Fruit fly (Drosophila melanogaster) whole organism, wandering third instar larva: ENCODE data around the gene Exn.

Experiments used
- CG32264 ChIP-seq: fragments of 200-800 bp; sonication (Bioruptor generic); optimal IDR thresholded peaks from 2 replicates; lab custom pipeline; 2016; ENCODE audit warnings: missing biosample characterization, missing genetic modification characterization
- Dfd ChIP-seq: fragments of >200 bp; optimal IDR thresholded peaks from 2 replicates; lab custom pipeline; 2017; ENCODE audit warnings: missing biosample characterization, missing genetic modification characterization
- Hr83 ChIP-seq: fragments of 200-300 bp; sonication (Bioruptor generic); optimal IDR thresholded peaks from 2 replicates; lab custom pipeline; 2016; ENCODE audit warnings: missing biosample characterization, mild to moderate bottlenecking, missing genetic modification characterization, moderate library complexity; ENCODE audit not compliant: poor library complexity, severe bottlenecking
- Sp1 ChIP-seq: fragments of 200-800 bp; sonication (Bioruptor generic); optimal IDR thresholded peaks from 3 replicates; lab custom pipeline; 2019; ENCODE audit warnings: missing biosample characterization, mild to moderate bottlenecking, missing genetic modification characterization, moderate library complexity
- jim ChIP-seq: fragments of 175-275, 200-325 bp; sonication (Bioruptor generic); optimal IDR thresholded peaks from 2 replicates; lab custom pipeline; 2016; ENCODE audit warnings: missing biosample characterization, mild to moderate bottlenecking, missing genetic modification characterization
- pan ChIP-seq: fragments of >200 bp; optimal IDR thresholded peaks from 2 replicates; lab custom pipeline; 2017
- usp ChIP-seq: fragments of >200 bp; optimal IDR thresholded peaks from 2 replicates; lab custom pipeline; 2017; ENCODE audit warnings: missing biosample characterization, missing genetic modification characterization

dm6 chr3L:17003251-17004171 is 33.7 kb downstream of the Exn start:
- TF ChIP-seq Hr83 (GFP tag; lab: Kevin White, UChicago), result peak; percentile 8
- TF ChIP-seq usp, result no peak
- TF ChIP-seq jim (GFP tag; lab: Kevin White, UChicago), result no peak
- no peak for TF ChIP-seq CG32264
- no peak for TF ChIP-seq Dfd
- no peak for TF ChIP-seq pan
- peak; percentile 21 for TF ChIP-seq Sp1 (GFP tag; lab: Kevin White, UChicago)
